Worm (Caenorhabditis elegans) whole organism, L4 larva: ENCODE measurements around the gene T28H10.1.

Experiments
- F26F4.8 ChIP-seq: fragments of 200-800 bp; sonication (Bioruptor generic); conservative IDR thresholded peaks from 2 replicates; pipeline ENCODE4 v1.3.6; 2022; ENCODE audit warnings: missing genetic modification characterization, missing compliant biosample characterization
- F37D6.2 ChIP-seq: sonication (generic microtip); optimal IDR thresholded peaks from 2 replicates; lab custom pipeline; 2016; ENCODE audit warnings: mild to moderate bottlenecking, missing genetic modification characterization, missing compliant biosample characterization
- R02D3.7 ChIP-seq: fragments of 150-350 bp; sonication (generic microtip); optimal IDR thresholded peaks from 3 replicates; lab custom pipeline; 2014; ENCODE audit warnings: missing biosample characterization, missing genetic modification characterization
- T26A8.4 ChIP-seq: fragments of 200-800 bp; sonication (Bioruptor generic); IDR thresholded peaks from 2 replicates; pipeline ENCODE4 v1.3.6; 2022; ENCODE audit warnings: missing genetic modification characterization, missing compliant biosample characterization
- Y48G9A.11 ChIP-seq: fragments of 200-800 bp; sonication (Bioruptor generic); IDR thresholded peaks from 2 replicates; pipeline ENCODE4 v1.3.6; 2022; ENCODE audit warnings: missing genetic modification reagents, missing genetic modification characterization, missing compliant biosample characterization
- Y5F2A.4 ChIP-seq: fragments of 200-800 bp; sonication (Bioruptor generic); optimal IDR thresholded peaks from 2 replicates; lab custom pipeline; 2018; ENCODE audit warnings: mild to moderate bottlenecking, missing genetic modification characterization, missing compliant biosample characterization
- Y75B8A.6 ChIP-seq: fragments of 200-800 bp; sonication (Bioruptor generic); IDR thresholded peaks from 2 replicates; pipeline ENCODE4 v1.3.6; 2022; ENCODE audit warnings: missing genetic modification reagents, missing genetic modification characterization, missing compliant biosample characterization
- ZK337.2 ChIP-seq: fragments of 200-800 bp; sonication (Bioruptor generic); IDR thresholded peaks from 2 replicates; pipeline ENCODE4 v1.3.6; 2022; ENCODE audit warnings: missing genetic modification reagents, missing genetic modification characterization, missing compliant biosample characterization
- aly-2 ChIP-seq: sonication (generic microtip); optimal IDR thresholded peaks from 2 replicates; lab custom pipeline; 2018; ENCODE audit warnings: missing biosample characterization, missing genetic modification characterization
- ceh-20 ChIP-seq: fragments of 200-800 bp; sonication (Bioruptor generic); IDR thresholded peaks from 2 replicates; pipeline ENCODE4 v1.3.6; 2022; ENCODE audit warnings: missing genetic modification reagents, missing genetic modification characterization, missing compliant biosample characterization
- ceh-28 ChIP-seq: fragments of 150-350 bp; optimal IDR thresholded peaks from 2 replicates; lab custom pipeline; 2014; ENCODE audit warnings: missing biosample characterization, missing genetic modification reagents, missing genetic modification characterization
- ceh-32 ChIP-seq: sonication (generic microtip); optimal IDR thresholded peaks from 2 replicates; lab custom pipeline; 2016; ENCODE audit warnings: mild to moderate bottlenecking, missing genetic modification characterization, missing compliant biosample characterization; ENCODE audit not compliant: poor library complexity
- ceh-44 ChIP-seq: fragments of 200-800 bp; sonication (Bioruptor generic); IDR thresholded peaks from 2 replicates; pipeline ENCODE4 v1.3.6; 2022; ENCODE audit warnings: missing genetic modification reagents, missing genetic modification characterization, missing compliant biosample characterization
- ceh-62 ChIP-seq: sonication (generic microtip); optimal IDR thresholded peaks from 2 replicates; lab custom pipeline; 2017; ENCODE audit warnings: missing biosample characterization, missing genetic modification characterization
- ceh-82 ChIP-seq: sonication (generic microtip); optimal IDR thresholded peaks from 2 replicates; lab custom pipeline; 2017; ENCODE audit warnings: missing biosample characterization, missing genetic modification characterization
- ctbp-1 ChIP-seq: fragments of 200-800 bp; sonication (Bioruptor generic); IDR thresholded peaks from 2 replicates; pipeline ENCODE4 v1.3.6; 2022; ENCODE audit warnings: missing genetic modification reagents, missing genetic modification characterization, missing compliant biosample characterization
- daf-16 ChIP-seq, 3 experiments: sonication (generic microtip); optimal IDR thresholded peaks; 2 replicates each; lab custom pipeline; 2016 to 2017; ENCODE audit warnings: missing genetic modification characterization in 3 of 3, missing genetic modification reagents in 3 of 3, mild to moderate bottlenecking in 2 of 3, missing compliant biosample characterization in 2 of 3, missing biosample characterization in 1 of 3, moderate library complexity in 1 of 3
- daf-19 ChIP-seq: fragments of 200-800 bp; sonication (Bioruptor generic); conservative IDR thresholded peaks from 2 replicates; pipeline ENCODE4 v1.3.6; 2022; ENCODE audit warnings: missing genetic modification characterization, missing compliant biosample characterization
- dpl-1 ChIP-seq: fragments of 150-350 bp; optimal IDR thresholded peaks from 2 replicates; lab custom pipeline; 2014; ENCODE audit warnings: missing biosample characterization, missing genetic modification reagents, missing genetic modification characterization
- fkh-10 ChIP-seq: fragments of 150-350 bp; optimal IDR thresholded peaks from 2 replicates; lab custom pipeline; 2014; ENCODE audit warnings: missing biosample characterization, missing genetic modification reagents, missing genetic modification characterization
- hif-1 ChIP-seq, 2 experiments: sonication (generic microtip); optimal IDR thresholded peaks; 2 replicates each; lab custom pipeline; 2016 to 2017; ENCODE audit warnings: missing compliant biosample characterization in 2 of 2, missing genetic modification characterization in 2 of 2, missing genetic modification reagents in 2 of 2, missing genotype in 2 of 2, mild to moderate bottlenecking in 1 of 2
- hlh-11 ChIP-seq: fragments of 200-800 bp; sonication (Bioruptor generic); optimal IDR thresholded peaks from 2 replicates; lab custom pipeline; 2018; ENCODE audit warnings: mild to moderate bottlenecking, missing genetic modification characterization, missing compliant biosample characterization
- hmg-1.1 ChIP-seq: fragments of 200-800 bp; sonication (Bioruptor generic); IDR thresholded peaks from 2 replicates; pipeline ENCODE4 v1.3.6; 2022; ENCODE audit warnings: missing genetic modification reagents, missing genetic modification characterization, missing compliant biosample characterization
- jun-1 ChIP-seq: fragments of 150-350 bp; optimal IDR thresholded peaks from 2 replicates; lab custom pipeline; 2014; ENCODE audit warnings: missing biosample characterization, missing genetic modification reagents, missing genetic modification characterization
- lin-29 ChIP-seq: fragments of 200-800 bp; sonication (Bioruptor generic); IDR thresholded peaks from 2 replicates; pipeline ENCODE4 v1.3.6; 2022; ENCODE audit warnings: missing genetic modification reagents, missing genetic modification characterization, missing compliant biosample characterization
- lir-3 ChIP-seq: sonication (generic microtip); optimal IDR thresholded peaks from 2 replicates; lab custom pipeline; 2016; ENCODE audit warnings: mild to moderate bottlenecking, missing genetic modification characterization, missing compliant biosample characterization
- lsy-2 ChIP-seq, 2 experiments: fragments of 150-350 bp in 1 of 2; sonication (generic microtip) in 1 of 2; optimal IDR thresholded peaks; 2 replicates each; lab custom pipeline; 2014 to 2017; ENCODE audit warnings: missing biosample characterization in 2 of 2, missing genetic modification characterization in 2 of 2
- madf-9 ChIP-seq: fragments of 200-800 bp; sonication (Bioruptor generic); conservative IDR thresholded peaks from 2 replicates; pipeline ENCODE4 v1.3.6; 2022; ENCODE audit warnings: missing genetic modification reagents, missing genetic modification characterization, missing compliant biosample characterization
- mdl-1 ChIP-seq, 2 experiments: fragments of 150-350 bp in 1 of 2; sonication (generic microtip) in 1 of 2; optimal IDR thresholded peaks; 2 replicates each; lab custom pipeline; 2014 to 2017; ENCODE audit warnings: missing biosample characterization in 2 of 2, missing genetic modification characterization in 2 of 2
- mes-2 ChIP-seq: sonication (generic microtip); optimal IDR thresholded peaks from 2 replicates; lab custom pipeline; 2016; ENCODE audit warnings: missing genotype, mild to moderate bottlenecking, missing genetic modification characterization, missing compliant biosample characterization; ENCODE audit not compliant: poor library complexity, severe bottlenecking
- nhr-10 ChIP-seq: fragments of 150-350 bp; optimal IDR thresholded peaks from 2 replicates; lab custom pipeline; 2014; ENCODE audit warnings: missing biosample characterization, missing genetic modification characterization
- nhr-102 ChIP-seq: sonication (generic microtip); optimal IDR thresholded peaks from 2 replicates; lab custom pipeline; 2016; ENCODE audit warnings: mild to moderate bottlenecking, missing genetic modification characterization, moderate library complexity, missing compliant biosample characterization
- nhr-111 ChIP-seq: fragments of 200-800 bp; sonication (Bioruptor generic); optimal IDR thresholded peaks from 2 replicates; lab custom pipeline; 2018; ENCODE audit warnings: mild to moderate bottlenecking, missing genetic modification characterization, missing compliant biosample characterization
- nhr-25 ChIP-seq: sonication (generic microtip); optimal IDR thresholded peaks from 2 replicates; lab custom pipeline; 2017; ENCODE audit warnings: missing genetic modification characterization, mild to moderate bottlenecking, missing compliant biosample characterization, antibody characterized with exemption, moderate library complexity, borderline replicate concordance; ENCODE audit not compliant: insufficient read depth
- nhr-41 ChIP-seq: fragments of 200-800 bp; sonication (Bioruptor generic); IDR thresholded peaks from 2 replicates; pipeline ENCODE4 v1.3.6; 2022; ENCODE audit warnings: missing genetic modification reagents, missing genetic modification characterization, missing compliant biosample characterization
- nhr-48 ChIP-seq: sonication (generic microtip); optimal IDR thresholded peaks from 2 replicates; lab custom pipeline; 2016; ENCODE audit warnings: mild to moderate bottlenecking, missing genetic modification characterization, missing compliant biosample characterization
- nhr-76 ChIP-seq: fragments of 150-350 bp; optimal IDR thresholded peaks from 2 replicates; lab custom pipeline; 2014; ENCODE audit warnings: missing biosample characterization, missing genetic modification characterization
- php-3 ChIP-seq: fragments of 200-800 bp; sonication (Bioruptor generic); IDR thresholded peaks from 2 replicates; pipeline ENCODE4 v1.3.6; 2022; ENCODE audit warnings: missing genetic modification reagents, missing genetic modification characterization, missing compliant biosample characterization
- pqm-1 ChIP-seq: sonication (generic microtip); optimal IDR thresholded peaks from 2 replicates; lab custom pipeline; 2017; ENCODE audit warnings: missing biosample characterization, missing genetic modification characterization
- rbr-2 ChIP-seq: sonication (generic microtip); optimal IDR thresholded peaks from 2 replicates; lab custom pipeline; 2016; ENCODE audit warnings: missing genotype, missing genetic modification characterization, missing compliant biosample characterization
- sdz-12 ChIP-seq: fragments of 200-800 bp; sonication (Bioruptor generic); optimal IDR thresholded peaks from 2 replicates; lab custom pipeline; 2018; ENCODE audit warnings: mild to moderate bottlenecking, missing genetic modification characterization, missing compliant biosample characterization
- set-16 ChIP-seq: fragments of 200-800 bp; sonication (Bioruptor generic); IDR thresholded peaks from 2 replicates; pipeline ENCODE4 v1.3.6; 2022; ENCODE audit warnings: missing genetic modification reagents, missing genetic modification characterization, missing compliant biosample characterization
- snpc-1.2 ChIP-seq: fragments of 200-800 bp; sonication (Bioruptor generic); IDR thresholded peaks from 2 replicates; pipeline ENCODE4 v1.3.6; 2022; ENCODE audit warnings: missing genetic modification reagents, missing genetic modification characterization, missing compliant biosample characterization
- spr-1 ChIP-seq: sonication (generic microtip); optimal IDR thresholded peaks from 2 replicates; lab custom pipeline; 2016; ENCODE audit warnings: mild to moderate bottlenecking, missing genetic modification characterization, missing compliant biosample characterization
- spr-3 ChIP-seq: fragments of 200-800 bp; sonication (Bioruptor generic); optimal IDR thresholded peaks from 2 replicates; lab custom pipeline; 2018; ENCODE audit warnings: mild to moderate bottlenecking, missing genetic modification characterization, missing compliant biosample characterization
- tag-97 ChIP-seq: fragments of 200-800 bp; sonication (Bioruptor generic); IDR thresholded peaks from 2 replicates; pipeline ENCODE4 v1.3.6; 2022; ENCODE audit warnings: missing genetic modification characterization, missing compliant biosample characterization
- tra-1 ChIP-seq: fragments of 200-800 bp; sonication (Bioruptor generic); IDR thresholded peaks from 2 replicates; pipeline ENCODE4 v1.3.6; 2022; ENCODE audit warnings: missing genetic modification reagents, missing genetic modification characterization, missing compliant biosample characterization
- unc-130 ChIP-seq: sonication (generic microtip); optimal IDR thresholded peaks from 2 replicates; lab custom pipeline; 2016; ENCODE audit warnings: missing genetic modification reagents, missing genetic modification characterization, missing compliant biosample characterization
- zip-11 ChIP-seq: fragments of 200-800 bp; sonication (Bioruptor generic); IDR thresholded peaks from 2 replicates; pipeline ENCODE4 v1.3.6; 2022; ENCODE audit warnings: missing genetic modification characterization, missing compliant biosample characterization
- zip-2 ChIP-seq: fragments of 150-350 bp; optimal IDR thresholded peaks from 2 replicates; lab custom pipeline; 2014; ENCODE audit warnings: missing biosample characterization, missing genetic modification characterization
- ztf-11 ChIP-seq: fragments of 150-350 bp; optimal IDR thresholded peaks from 2 replicates; lab custom pipeline; 2014; ENCODE audit warnings: missing biosample characterization, missing genetic modification characterization
- ztf-7 ChIP-seq: fragments of 150-350 bp; optimal IDR thresholded peaks from 2 replicates; lab custom pipeline; 2014; ENCODE audit warnings: missing biosample characterization, missing genetic modification characterization

T28H10.1 gene

ce11 chrV:12475360-12475759 lies 28.2 kb upstream of the T28H10.1 start (continued):
- TF ChIP-seq jun-1 (tag; lab: Kevin White, UChicago) (no peak), hmg-1.1 (GFP tag; lab: Robert Waterston, UW) (no peak), daf-16 (GFP tag; optimal IDR thresholded peaks at IDR 0.05; lab: Kevin White, UChicago) (no peak), daf-16 (tag; optimal IDR thresholded peaks at IDR 0.05; lab: Kevin White, UChicago) (peak; percentile 88), hlh-11 (tag; lab: Kevin White, UChicago) (peak; percentile 80), nhr-76 (no peak), snpc-1.2 (GFP tag; lab: Robert Waterston, UW) (no peak), ceh-20 (GFP tag; lab: Robert Waterston, UW) (no peak), ZK337.2 (GFP tag; lab: Robert Waterston, UW) (no peak), set-16 (GFP tag; lab: Robert Waterston, UW) (no peak), Y48G9A.11 (GFP tag; lab: Robert Waterston, UW) (no peak), nhr-48 (tag; lab: Kevin White, UChicago) (no peak), spr-1 (tag; lab: Kevin White, UChicago) (no peak), T26A8.4 (GFP tag; lab: Robert Waterston, UW) (no peak), ceh-82 (tag; lab: Kevin White, UChicago) (no peak), R02D3.7 (tag; lab: Kevin White, UChicago) (no peak), nhr-111 (GFP tag; lab: Kevin White, UChicago) (no peak), ceh-28 (tag; lab: Kevin White, UChicago) (no peak), madf-9 (no peak), pqm-1 (tag; lab: Kevin White, UChicago) (peak; percentile 78), dpl-1 (GFP tag; lab: Kevin White, UChicago) (no peak), nhr-41 (no peak), php-3 (peak; percentile 25; the same call in 1 of the 2 replicates), zip-2 (tag; lab: Kevin White, UChicago) (no peak), zip-11 (no peak), lir-3 (tag; lab: Kevin White, UChicago) (no peak), fkh-10 (GFP tag; lab: Kevin White, UChicago) (no peak), mdl-1 (tag; optimal IDR thresholded peaks at IDR 0.05; lab: Kevin White, UChicago) (no peak), Y75B8A.6 (GFP tag; lab: Robert Waterston, UW) (no peak), daf-19 (GFP tag; lab: Robert Waterston, UW) (no peak), rbr-2 (tag; lab: Kevin White, UChicago) (no peak), ceh-62 (tag; lab: Kevin White, UChicago) (no peak), tag-97 (GFP tag; lab: Robert Waterston, UW) (no peak), sdz-12 (GFP tag; lab: Kevin White, UChicago) (no peak), ceh-44 (no peak), ztf-7 (tag; lab: Kevin White, UChicago) (no peak), tra-1 (GFP tag; lab: Robert Waterston, UW) (no peak), lin-29 (no peak), ctbp-1 (GFP tag; lab: Robert Waterston, UW) (no peak), F26F4.8 (GFP tag; lab: Robert Waterston, UW) (no peak), nhr-10 (no peak), mes-2 (tag; lab: Kevin White, UChicago) (no peak), spr-3 (GFP tag; lab: Kevin White, UChicago) (no peak), nhr-102 (no peak), F37D6.2 (tag; lab: Kevin White, UChicago) (no peak), hif-1 (tag; optimal IDR thresholded peaks at IDR 0.05; lab: Kevin White, UChicago) (no peak), aly-2 (no peak), unc-130 (GFP tag; lab: Kevin White, UChicago) (no peak), ztf-11 (tag; lab: Kevin White, UChicago) (no peak), nhr-25 (no peak), ceh-32 (tag; lab: Kevin White, UChicago) (no peak), Y5F2A.4 (GFP tag; lab: Kevin White, UChicago) (no peak), lsy-2 (tag; optimal IDR thresholded peaks at IDR 0.05; lab: Kevin White, UChicago) (no peak)
